Fruit fly (Drosophila melanogaster) whole organism, embryonic: ENCODE results near the gene Rdh.

ENCODE experiments used
- Adf1 ChIP-seq: fragments of 200-800 bp; sonication (Bioruptor generic); IDR thresholded peaks from 2 replicates; pipeline ENCODE4 v1.3.6; 2022; ENCODE audit warnings: missing biosample characterization, missing genetic modification characterization
- B-H1 ChIP-seq: fragments of 200-800 bp; sonication (Bioruptor generic); IDR thresholded peaks from 3 replicates; pipeline ENCODE4 v1.3.6; 2022; ENCODE audit warnings: missing biosample characterization, missing genetic modification characterization
- BtbVII ChIP-seq: fragments of 200-800 bp; sonication (Bioruptor generic); optimal IDR thresholded peaks from 3 replicates; lab custom pipeline; 2017; ENCODE audit warnings: missing biosample characterization, mild to moderate bottlenecking, missing genetic modification characterization
- Bteb2 ChIP-seq: fragments of 200-800 bp; sonication (Bioruptor generic); optimal IDR thresholded peaks from 2 replicates; lab custom pipeline; 2016; ENCODE audit warnings: missing biosample characterization, missing genetic modification characterization
- CG1024 ChIP-seq: fragments of 200-800 bp; sonication (Bioruptor generic); IDR thresholded peaks from 2 replicates; pipeline ENCODE4 v1.3.6; 2022; ENCODE audit warnings: missing biosample characterization, missing genetic modification characterization
- CG10321 ChIP-seq: fragments of 200-800 bp; sonication (Bioruptor generic); IDR thresholded peaks from 2 replicates; pipeline ENCODE4 v1.3.6; 2022; ENCODE audit warnings: missing biosample characterization, missing genetic modification characterization
- CG11456 ChIP-seq: fragments of 200-800 bp; sonication (Bioruptor generic); IDR thresholded peaks from 3 replicates; pipeline ENCODE4 v1.3.6; 2022; ENCODE audit warnings: missing biosample characterization, missing genetic modification characterization
- CG13296 ChIP-seq: fragments of 200-800 bp; sonication (Bioruptor generic); optimal IDR thresholded peaks from 3 replicates; lab custom pipeline; 2018; ENCODE audit warnings: missing biosample characterization, mild to moderate bottlenecking, missing genetic modification characterization
- CG13424 ChIP-seq: fragments of 200-800 bp; sonication (Bioruptor generic); optimal IDR thresholded peaks from 2 replicates; lab custom pipeline; 2019; ENCODE audit warnings: missing biosample characterization, mild to moderate bottlenecking, missing genetic modification characterization, moderate library complexity
- CG13775 ChIP-seq: fragments of 200-800 bp; sonication (Bioruptor generic); optimal IDR thresholded peaks from 3 replicates; lab custom pipeline; 2017; ENCODE audit warnings: missing biosample characterization, mild to moderate bottlenecking, missing genetic modification characterization
- CG15011 ChIP-seq: fragments of 200-800 bp; sonication (Bioruptor generic); optimal IDR thresholded peaks from 3 replicates; lab custom pipeline; 2018; ENCODE audit warnings: missing biosample characterization, mild to moderate bottlenecking, missing genetic modification characterization
- CG16779 ChIP-seq: fragments of 200-800 bp; sonication (Bioruptor generic); IDR thresholded peaks from 2 replicates; pipeline ENCODE4 v1.3.6; 2022; ENCODE audit warnings: missing biosample characterization, missing genetic modification characterization
- CG18619 ChIP-seq: fragments of 200-800 bp; sonication (Bioruptor generic); optimal IDR thresholded peaks from 3 replicates; lab custom pipeline; 2017; ENCODE audit warnings: missing biosample characterization, mild to moderate bottlenecking, missing genetic modification characterization
- CG2889 ChIP-seq: fragments of 200-800 bp; sonication (Bioruptor generic); IDR thresholded peaks from 3 replicates; pipeline ENCODE4 v1.3.6; 2022; ENCODE audit warnings: missing biosample characterization, missing genetic modification characterization
- CG3065 ChIP-seq: fragments of 200-800 bp; sonication (Bioruptor generic); optimal IDR thresholded peaks from 2 replicates; lab custom pipeline; 2016; ENCODE audit warnings: missing biosample characterization, missing genetic modification characterization
- CG3407 ChIP-seq: fragments of 200-800 bp; sonication (Bioruptor generic); optimal IDR thresholded peaks from 2 replicates; lab custom pipeline; 2018; ENCODE audit warnings: missing biosample characterization, mild to moderate bottlenecking, missing genetic modification characterization
- CG3995 ChIP-seq: fragments of 200-800 bp; sonication (Bioruptor generic); optimal IDR thresholded peaks from 3 replicates; lab custom pipeline; 2016; ENCODE audit warnings: missing biosample characterization, missing genetic modification characterization
- CG42726 ChIP-seq: fragments of 200-800 bp; sonication (Bioruptor generic); IDR thresholded peaks from 2 replicates; pipeline ENCODE4 v1.3.6; 2022; ENCODE audit warnings: missing biosample characterization, missing genetic modification characterization; ENCODE audit not compliant: partially characterized antibody
- CG6254 ChIP-seq: fragments of 200-800 bp; sonication (Bioruptor generic); optimal IDR thresholded peaks from 3 replicates; lab custom pipeline; 2017; ENCODE audit warnings: mild to moderate bottlenecking, missing biosample characterization, missing genetic modification reagents, missing genetic modification characterization
- CG7357 ChIP-seq: fragments of 200-800 bp; sonication (Bioruptor generic); IDR thresholded peaks from 3 replicates; pipeline ENCODE4 v1.3.6; 2022; ENCODE audit warnings: missing biosample characterization, missing genetic modification characterization
- CG7372 ChIP-seq: fragments of 200-800 bp; sonication (Bioruptor generic); IDR thresholded peaks from 2 replicates; pipeline ENCODE4 v1.3.6; 2022; ENCODE audit warnings: missing biosample characterization, missing genetic modification characterization
- CG8281 ChIP-seq: fragments of 200-800 bp; sonication (Bioruptor generic); optimal IDR thresholded peaks from 2 replicates; lab custom pipeline; 2018; ENCODE audit warnings: missing biosample characterization, mild to moderate bottlenecking, missing genetic modification characterization, moderate library complexity
- CG8478 ChIP-seq: fragments of >200 bp; optimal IDR thresholded peaks from 2 replicates; lab custom pipeline; 2018
- CG9727 ChIP-seq: fragments of 200-800 bp; sonication (Bioruptor generic); optimal IDR thresholded peaks from 3 replicates; lab custom pipeline; 2017; ENCODE audit warnings: missing biosample characterization, mild to moderate bottlenecking, missing genetic modification characterization
- CG9817 ChIP-seq: fragments of 200-800 bp; sonication (Bioruptor generic); optimal IDR thresholded peaks from 2 replicates; lab custom pipeline; 2018; ENCODE audit warnings: missing biosample characterization, mild to moderate bottlenecking, missing genetic modification characterization, moderate library complexity
- CG9932 ChIP-seq: fragments of 200-800 bp; sonication (Bioruptor generic); IDR thresholded peaks from 2 replicates; pipeline ENCODE4 v1.3.6; 2022; ENCODE audit warnings: missing biosample characterization, missing genetic modification characterization
- Chrac-16 ChIP-seq: fragments of 200-800 bp; sonication (Bioruptor generic); optimal IDR thresholded peaks from 3 replicates; lab custom pipeline; 2016; ENCODE audit warnings: missing biosample characterization, missing genetic modification characterization
- Eip74EF ChIP-seq, 2 experiments: fragments of 200-800 bp in 1 of 2; fragments of >200 bp in 1 of 2; sonication (Bioruptor generic) in 1 of 2; optimal IDR thresholded peaks; 2 replicates each; lab custom pipeline; 2017 to 2019; ENCODE audit warnings: missing biosample characterization in 2 of 2, missing genetic modification characterization in 2 of 2, mild to moderate bottlenecking in 1 of 2, moderate library complexity in 1 of 2
- Gug ChIP-seq: fragments of 200-800 bp; sonication (Bioruptor generic); IDR thresholded peaks from 4 replicates; pipeline ENCODE4 v1.3.6; 2022; ENCODE audit warnings: missing biosample characterization, missing genetic modification characterization
- MTF-1 ChIP-seq: fragments of 200-800 bp; sonication (Bioruptor generic); optimal IDR thresholded peaks from 2 replicates; lab custom pipeline; 2018; ENCODE audit warnings: missing biosample characterization, mild to moderate bottlenecking, missing genetic modification characterization, borderline replicate concordance
- Nf-YB ChIP-seq: fragments of 200-800 bp; sonication (Bioruptor generic); optimal IDR thresholded peaks from 3 replicates; lab custom pipeline; 2019; ENCODE audit warnings: missing biosample characterization, mild to moderate bottlenecking, missing genetic modification characterization, moderate library complexity
- Six4 ChIP-seq: fragments of 200-800 bp; sonication (Bioruptor generic); optimal IDR thresholded peaks from 2 replicates; lab custom pipeline; 2016; ENCODE audit warnings: missing biosample characterization, missing genetic modification characterization
- Stat92E ChIP-seq, 3 experiments: fragments of >200 bp in 2 of 3; fragments of 200-800 bp in 1 of 3; sonication (Bioruptor generic) in 1 of 3; optimal IDR thresholded peaks; 2 replicates each; lab custom pipeline; 2017 to 2019; ENCODE audit warnings: missing biosample characterization in 3 of 3, missing genetic modification characterization in 3 of 3, mild to moderate bottlenecking in 1 of 3, moderate library complexity in 1 of 3
- Vsx1 ChIP-seq: fragments of 200-800 bp; sonication (Bioruptor generic); optimal IDR thresholded peaks from 2 replicates; lab custom pipeline; 2017; ENCODE audit warnings: missing biosample characterization, mild to moderate bottlenecking, missing genetic modification characterization, missing genetic modification reagents
- dmrt11E ChIP-seq: fragments of 200-800 bp; sonication (Bioruptor generic); optimal IDR thresholded peaks from 3 replicates; lab custom pipeline; 2018; ENCODE audit warnings: missing biosample characterization, mild to moderate bottlenecking, missing genetic modification characterization, moderate library complexity
- eve ChIP-seq, 2 experiments: fragments of >200 bp; optimal IDR thresholded peaks; 2 replicates each; lab custom pipeline; 2017; ENCODE audit warnings: missing biosample characterization in 2 of 2, missing genetic modification characterization in 2 of 2
- hbn ChIP-seq: fragments of 200-800 bp; sonication (Bioruptor generic); IDR thresholded peaks from 2 replicates; pipeline ENCODE4 v1.3.6; 2022; ENCODE audit warnings: missing biosample characterization, missing genetic modification characterization; ENCODE audit not compliant: partially characterized antibody
- klu ChIP-seq: fragments of 200-800 bp; sonication (Bioruptor generic); IDR thresholded peaks from 2 replicates; pipeline ENCODE4 v1.3.6; 2022; ENCODE audit warnings: missing biosample characterization, missing genetic modification characterization
- nerfin-1 ChIP-seq: fragments of 200-800 bp; sonication (Bioruptor generic); optimal IDR thresholded peaks from 3 replicates; lab custom pipeline; 2019; ENCODE audit warnings: missing biosample characterization, mild to moderate bottlenecking, missing genetic modification characterization, moderate library complexity
- nerfin-2 ChIP-seq: fragments of 200-800 bp; sonication (Bioruptor generic); IDR thresholded peaks from 2 replicates; pipeline ENCODE4 v1.3.6; 2022; ENCODE audit warnings: missing biosample characterization, missing genetic modification characterization; ENCODE audit not compliant: partially characterized antibody
- nom ChIP-seq: fragments of 200-800 bp; sonication (Bioruptor generic); optimal IDR thresholded peaks from 2 replicates; lab custom pipeline; 2017; ENCODE audit warnings: missing biosample characterization, missing genetic modification characterization, mild to moderate bottlenecking, moderate library complexity, missing genetic modification reagents
- onecut ChIP-seq: fragments of 200-800 bp; sonication (Bioruptor generic); IDR thresholded peaks from 2 replicates; pipeline ENCODE4 v1.3.6; 2022; ENCODE audit warnings: missing biosample characterization, missing genetic modification characterization
- schlank ChIP-seq: fragments of 200-800 bp; sonication (Bioruptor generic); optimal IDR thresholded peaks from 2 replicates; lab custom pipeline; 2018; ENCODE audit warnings: missing biosample characterization, mild to moderate bottlenecking, missing genetic modification characterization
- scrt ChIP-seq: fragments of 200-800 bp; sonication (Bioruptor generic); optimal IDR thresholded peaks from 2 replicates; lab custom pipeline; 2018; ENCODE audit warnings: missing biosample characterization, mild to moderate bottlenecking, missing genetic modification characterization, moderate library complexity
- tgo ChIP-seq: fragments of 200-800 bp; sonication (Bioruptor generic); IDR thresholded peaks from 3 replicates; pipeline ENCODE4 v1.3.6; 2022; ENCODE audit warnings: missing biosample characterization, missing genetic modification characterization
- tin ChIP-seq: fragments of 200-800 bp; sonication (Bioruptor generic); optimal IDR thresholded peaks from 3 replicates; lab custom pipeline; 2016; ENCODE audit warnings: missing biosample characterization, missing genetic modification characterization
- tna ChIP-seq: fragments of 200-800 bp; sonication (Bioruptor generic); IDR thresholded peaks from 2 replicates; pipeline ENCODE4 v1.3.6; 2022; ENCODE audit warnings: missing biosample characterization, missing genetic modification characterization; ENCODE audit not compliant: partially characterized antibody
- wek ChIP-seq: fragments of 200-800 bp; sonication (Bioruptor generic); optimal IDR thresholded peaks from 3 replicates; lab custom pipeline; 2018; ENCODE audit warnings: missing biosample characterization, mild to moderate bottlenecking, missing genetic modification characterization, moderate library complexity

Rdh gene

DNA sequence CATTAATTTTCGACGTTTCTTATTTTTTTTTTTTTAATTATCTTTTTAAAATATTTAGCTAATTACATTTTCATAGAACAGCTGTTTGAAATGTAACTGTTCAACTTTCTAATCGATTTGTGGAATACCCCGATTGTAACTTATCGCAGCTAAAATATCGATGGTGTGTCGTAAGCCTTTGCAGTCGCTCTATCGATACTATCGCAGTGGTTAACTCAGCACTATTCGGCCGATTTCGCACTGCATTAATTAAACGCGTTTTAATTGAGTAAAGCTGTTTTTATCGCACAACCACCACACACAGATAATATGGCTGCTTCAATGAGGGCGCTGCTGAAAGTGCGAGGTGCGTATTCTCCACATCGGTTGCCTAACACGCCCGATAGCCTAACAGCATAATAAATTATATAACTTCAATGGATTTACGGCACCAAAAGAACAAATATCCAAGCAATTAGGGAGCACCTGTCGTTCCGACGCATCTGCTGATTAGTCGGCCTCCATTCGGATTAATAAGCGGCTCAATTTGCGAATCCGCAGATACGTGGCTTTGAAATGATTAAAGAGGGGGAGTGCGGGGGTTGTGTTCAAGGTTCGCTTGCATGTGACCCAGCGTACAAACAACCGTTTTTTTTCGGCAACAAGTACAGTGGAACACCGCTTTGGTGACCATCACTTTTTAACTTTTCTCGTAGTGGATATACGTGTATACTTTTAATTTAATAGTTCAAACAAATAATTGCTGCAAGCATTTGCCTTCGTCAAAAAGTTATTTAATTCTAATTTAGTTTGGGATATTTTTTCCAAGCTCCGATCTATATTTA is 11.0 kb upstream of the Rdh start, which contains the start of gene Scsalpha1 (continued):
- TF ChIP-seq Nf-YB (GFP tag; lab: Kevin White, UChicago) (no peak), Six4 (no peak), MTF-1 (GFP tag; lab: Kevin White, UChicago) (no peak), nerfin-2 (GFP tag; lab: Robert Waterston, UW) (peak; percentile 98), tgo (GFP tag; lab: Robert Waterston, UW) (peak; percentile 49; the same call in 1 of the 3 replicates), klu (GFP tag; lab: Robert Waterston, UW) (no peak), CG11456 (GFP tag; lab: Robert Waterston, UW) (peak; percentile 66; the same call in 1 of the 3 replicates), dmrt11E (tag; lab: Kevin White, UChicago) (no peak), Eip74EF (GFP tag; optimal IDR thresholded peaks at IDR 0.05; lab: Kevin White, UChicago) (no peak), BtbVII (GFP tag; lab: Kevin White, UChicago) (peak; percentile 4), CG16779 (GFP tag; lab: Robert Waterston, UW) (no peak), CG18619 (GFP tag; lab: Kevin White, UChicago) (peak; percentile 3), CG42726 (peak; percentile 99), nerfin-1 (tag; lab: Kevin White, UChicago) (no peak), CG13296 (GFP tag; lab: Kevin White, UChicago) (no peak), wek (peak; percentile 97), CG9817 (tag; lab: Kevin White, UChicago) (peak; percentile 10), CG6254 (GFP tag; lab: Kevin White, UChicago) (peak; percentile 29), Bteb2 (GFP tag; lab: Kevin White, UChicago) (no peak), CG2889 (GFP tag; lab: Robert Waterston, UW) (no peak), Vsx1 (GFP tag; lab: Kevin White, UChicago) (peak; percentile 96), eve (GFP tag; optimal IDR thresholded peaks at IDR 0.05; lab: Kevin White, UChicago) (no peak), CG1024 (GFP tag; lab: Robert Waterston, UW) (0 out of 2 replicates have a peak, but pooled peaks have one; percentile 23), CG7357 (GFP tag; lab: Robert Waterston, UW) (no peak), Gug (GFP tag; lab: Robert Waterston, UW) (peak; percentile 24; the same call in 1 of the 4 replicates), tna (GFP tag; lab: Robert Waterston, UW) (peak; percentile 99), CG8281 (tag; lab: Kevin White, UChicago) (no peak), Adf1 (GFP tag; lab: Robert Waterston, UW) (peak; percentile 23; the same call in 1 of the 2 replicates), CG9727 (no peak), hbn (GFP tag; lab: Robert Waterston, UW) (peak; percentile 99), CG3407 (GFP tag; lab: Kevin White, UChicago) (no peak), CG10321 (no peak), tin (no peak), schlank (tag; lab: Kevin White, UChicago) (no peak), onecut (GFP tag; lab: Robert Waterston, UW) (peak; percentile 56), nom (peak; percentile 79), CG13775 (GFP tag; lab: Kevin White, UChicago) (no peak), Chrac-16 (GFP tag; lab: Kevin White, UChicago) (no peak), CG9932 (GFP tag; lab: Robert Waterston, UW) (peak; percentile 72), CG13424 (tag; lab: Kevin White, UChicago) (peak; percentile 42), B-H1 (GFP tag; lab: Robert Waterston, UW) (no peak), CG3065 (GFP tag; lab: Kevin White, UChicago) (no peak), CG3995 (GFP tag; lab: Kevin White, UChicago) (peak; percentile 63), CG8478 (lab: Kevin White, UChicago) (no peak), scrt (GFP tag; lab: Kevin White, UChicago) (no peak), CG15011 (GFP tag; lab: Kevin White, UChicago) (no peak), Stat92E (GFP tag; optimal IDR thresholded peaks at IDR 0.05; lab: Kevin White, UChicago) (peak in 1 of 3 experiments; percentile 58), CG7372 (GFP tag; lab: Robert Waterston, UW) (0 out of 2 replicates have a peak, but pooled peaks have one; percentile 19)
